Fruit fly (Drosophila melanogaster): Measurements from ENCODE around the gene CG43954.
A peak's percentile ranks its signal among the peaks of the same experiment; 100 is the strongest.

The CG43954 gene

dm6 chr3L:16659959-16660870, 51.3 kb downstream of the CG43954 start (continued):
- TF ChIP-seq CG10669 (GFP tag; optimal IDR thresholded peaks at IDR 0.05) (peak; percentile 98), Sox102F (GFP tag; optimal IDR thresholded peaks at IDR 0.05) (peak; percentile 92), CG7368 (GFP tag; optimal IDR thresholded peaks at IDR 0.05) (peak; percentile 93), Hr4 (GFP tag; optimal IDR thresholded peaks at IDR 0.05) (peak; percentile 97), Met (GFP tag; optimal IDR thresholded peaks at IDR 0.05) (peak; percentile 95), CG32006 (GFP tag; optimal IDR thresholded peaks at IDR 0.05) (peak; percentile 99), CG6808 (GFP tag; optimal IDR thresholded peaks at IDR 0.05) (peak; percentile 96), Eip78C (GFP tag) (peak; percentile 99), Sox15 (GFP tag; optimal IDR thresholded peaks at IDR 0.05) (peak; percentile 95), Ets21C (GFP tag; optimal IDR thresholded peaks at IDR 0.05) (peak; percentile 92), Sox14 (GFP tag; optimal IDR thresholded peaks at IDR 0.05) (peak; percentile 94)

dm6 chr3L:16659099-16659498, 52.4 kb downstream of the CG43954 start:
- TF ChIP-seq CG34406 (GFP tag; optimal IDR thresholded peaks at IDR 0.05): no peak
- no peak for TF ChIP-seq vri (GFP tag; optimal IDR thresholded peaks at IDR 0.05)
- TF ChIP-seq CG8632 (GFP tag; optimal IDR thresholded peaks at IDR 0.05): no peak
- TF ChIP-seq CG11902 (GFP tag; optimal IDR thresholded peaks at IDR 0.05): no peak

- TF ChIP-seq CG8632 (GFP tag; optimal IDR thresholded peaks at IDR 0.05) (no peak), CG10631 (GFP tag; optimal IDR thresholded peaks at IDR 0.05) (peak; percentile 30), dsx (GFP tag; optimal IDR thresholded peaks at IDR 0.05; ENCODE audit: poor library complexity, severe bottlenecking) (no peak), CG8119 (GFP tag; IDR thresholded peaks at IDR 0.05) (peak; percentile 61), cyc (GFP tag; optimal IDR thresholded peaks at IDR 0.05) (peak; percentile 6), spab (GFP tag; optimal IDR thresholded peaks at IDR 0.05) (peak; percentile 34), CG32006 (GFP tag; optimal IDR thresholded peaks at IDR 0.05) (peak; percentile 74), achi (GFP tag; optimal IDR thresholded peaks at IDR 0.05) (peak; percentile 40), Hr4 (GFP tag; optimal IDR thresholded peaks at IDR 0.05) (peak; percentile 55), CG6808 (GFP tag; optimal IDR thresholded peaks at IDR 0.05) (no peak), CG15336 (GFP tag; IDR thresholded peaks at IDR 0.05) (peak; percentile 62), CG16779 (tag; optimal IDR thresholded peaks at IDR 0.05) (peak; percentile 12), lz (GFP tag; optimal IDR thresholded peaks at IDR 0.05) (peak; percentile 29), CG6792 (GFP tag; optimal IDR thresholded peaks at IDR 0.05) (no peak), CG6854 (GFP tag; optimal IDR thresholded peaks at IDR 0.05) (no peak), CG3919 (GFP tag; optimal IDR thresholded peaks at IDR 0.05) (peak; percentile 45), CG4318 (GFP tag; optimal IDR thresholded peaks at IDR 0.05) (no peak), CG9139 (GFP tag; optimal IDR thresholded peaks at IDR 0.05) (no peak), CG6276 (GFP tag; optimal IDR thresholded peaks at IDR 0.05) (peak; percentile 70), Lpt (GFP tag; optimal IDR thresholded peaks at IDR 0.05) (peak; percentile 27), Met (GFP tag; optimal IDR thresholded peaks at IDR 0.05) (peak; percentile 57), CG11902 (GFP tag; optimal IDR thresholded peaks at IDR 0.05) (no peak), CG11762 (GFP tag; optimal IDR thresholded peaks at IDR 0.05; ENCODE audit: insufficient read depth) (no peak), CG31627 (GFP tag; optimal IDR thresholded peaks at IDR 0.05) (peak; percentile 12), Ets21C (GFP tag; optimal IDR thresholded peaks at IDR 0.05) (no peak), eg (GFP tag; IDR thresholded peaks at IDR 0.05) (0 out of 3 replicates have a peak, but pooled peaks have one; percentile 42), net (GFP tag; optimal IDR thresholded peaks at IDR 0.05) (peak; percentile 41), Smox (GFP tag; optimal IDR thresholded peaks at IDR 0.05) (peak; percentile 26), fd59A (GFP tag; optimal IDR thresholded peaks at IDR 0.05) (no peak), CG6163 (GFP tag; IDR thresholded peaks at IDR 0.05) (no peak), topi (GFP tag; optimal IDR thresholded peaks at IDR 0.05) (peak; percentile 41), dac (GFP tag; optimal IDR thresholded peaks at IDR 0.05) (peak; percentile 19), CG1621 (tag; optimal IDR thresholded peaks at IDR 0.05) (no peak), esn (GFP tag; optimal IDR thresholded peaks at IDR 0.05) (peak; percentile 39), Sox102F (GFP tag; optimal IDR thresholded peaks at IDR 0.05) (peak; percentile 11), Gug (GFP tag; IDR thresholded peaks at IDR 0.05) (no peak), OdsH (GFP tag; optimal IDR thresholded peaks at IDR 0.05) (peak; percentile 39), Eip78C (GFP tag) (peak; percentile 79), Hr38 (GFP tag; optimal IDR thresholded peaks at IDR 0.05) (no peak), CG34406 (GFP tag; optimal IDR thresholded peaks at IDR 0.05) (no peak), vri (GFP tag; optimal IDR thresholded peaks at IDR 0.05) (peak; percentile 49)
These were observed 54.5 kb downstream of the CG43954 start for dm6 chr3L:16657014-16657413.

All from whole organism, prepupa.